Worm (Caenorhabditis elegans) whole organism, L4 larva: ENCODE results near the gene ZK1010.10.

Experiments used
- duxl-1 ChIP-seq: sonication (generic microtip); optimal IDR thresholded peaks from 2 replicates; lab custom pipeline; 2016; ENCODE audit warnings: mild to moderate bottlenecking, missing genetic modification characterization, moderate library complexity, missing compliant biosample characterization; ENCODE audit not compliant: poor library complexity
- rbr-2 ChIP-seq: sonication (generic microtip); optimal IDR thresholded peaks from 2 replicates; lab custom pipeline; 2016; ENCODE audit warnings: missing genotype, missing genetic modification characterization, missing compliant biosample characterization
- unc-62 ChIP-seq, 3 experiments: fragments of 150-350 bp in 1 of 3; sonication (generic microtip); optimal IDR thresholded peaks in 2 of 3; peaks in 1 of 3; 1 replicate in 1 of 3; 2 replicates in 2 of 3; lab custom pipeline; 2014 to 2017; ENCODE audit warnings: missing biosample characterization in 3 of 3, missing genetic modification characterization in 3 of 3, missing genetic modification reagents in 3 of 3, missing genotype in 1 of 3
- ztf-11 ChIP-seq: fragments of 150-350 bp; optimal IDR thresholded peaks from 2 replicates; lab custom pipeline; 2014; ENCODE audit warnings: missing biosample characterization, missing genetic modification characterization

DNA sequence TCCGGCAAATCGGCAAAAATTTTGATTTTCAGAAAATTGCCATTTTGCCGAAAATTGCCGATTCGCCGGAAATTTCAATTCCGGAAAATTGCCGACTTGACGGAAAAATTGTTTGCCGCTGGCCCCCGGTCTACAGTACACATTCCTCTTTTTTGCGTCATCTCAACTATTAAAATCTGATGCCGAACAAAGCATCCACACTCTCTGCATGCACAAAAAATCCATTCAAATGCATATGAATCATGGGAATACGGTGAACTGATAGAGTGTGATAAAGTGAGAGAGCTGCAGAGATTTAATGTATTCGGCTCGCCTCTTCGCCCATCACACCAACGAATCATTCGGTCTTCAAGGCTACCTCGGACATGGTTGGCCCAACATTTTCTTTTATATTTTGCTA is 28.4 kb downstream of the ZK1010.10 start, which contains the start of gene F14F7.7:
- TF ChIP-seq rbr-2 (no peak), ztf-11 (tag; lab: Kevin White, UChicago) (no peak), duxl-1 (tag; lab: Kevin White, UChicago) (no peak), unc-62 (GFP tag; optimal IDR thresholded peaks at IDR 0.05 in 1 of 2; lab: Kevin White, UChicago) (no peak), unc-62 (tag; optimal IDR thresholded peaks at IDR 0.05; lab: Kevin White, UChicago) (no peak)
